Worm (Caenorhabditis elegans) whole organism, young adult: ENCODE measurements around the gene F26G1.3.

ENCODE experiments used
- B0035.1 ChIP-seq: sonication (generic microtip); optimal IDR thresholded peaks from 2 replicates; lab custom pipeline; 2016; ENCODE audit warnings: missing genetic modification characterization, mild to moderate bottlenecking, missing compliant biosample characterization, missing genotype, missing genetic modification reagents
- D2030.7 ChIP-seq: fragments of 200-800 bp; sonication (Bioruptor generic); IDR thresholded peaks from 2 replicates; pipeline ENCODE4 v1.3.6; 2022; ENCODE audit warnings: missing genetic modification reagents, missing genetic modification characterization, missing compliant biosample characterization
- F49E8.2 ChIP-seq: sonication (generic microtip); optimal IDR thresholded peaks from 3 replicates; lab custom pipeline; 2017; ENCODE audit warnings: missing genetic modification characterization, mild to moderate bottlenecking, missing compliant biosample characterization, antibody characterized with exemption, moderate library complexity; ENCODE audit not compliant: insufficient read depth
- F57C9.4 ChIP-seq: sonication (generic microtip); optimal IDR thresholded peaks from 2 replicates; lab custom pipeline; 2017; ENCODE audit warnings: mild to moderate bottlenecking, missing genetic modification characterization, missing compliant biosample characterization
- K11D2.4 ChIP-seq: fragments of 200-800 bp; sonication (Bioruptor generic); IDR thresholded peaks from 2 replicates; pipeline ENCODE4 v1.3.6; 2022; ENCODE audit warnings: missing genetic modification reagents, missing genetic modification characterization, missing compliant biosample characterization
- T26A5.8 ChIP-seq: sonication (generic microtip); optimal IDR thresholded peaks from 2 replicates; lab custom pipeline; 2016; ENCODE audit warnings: missing genetic modification characterization, missing compliant biosample characterization
- aptf-2 ChIP-seq: fragments of 200-800 bp; sonication (Bioruptor generic); conservative IDR thresholded peaks from 2 replicates; pipeline ENCODE4 v1.3.6; 2022; ENCODE audit warnings: missing genetic modification reagents, missing genetic modification characterization, missing compliant biosample characterization
- athp-1 ChIP-seq: sonication (generic microtip); optimal IDR thresholded peaks from 2 replicates; lab custom pipeline; 2017; ENCODE audit warnings: mild to moderate bottlenecking, missing genetic modification characterization, missing compliant biosample characterization
- attf-5 ChIP-seq: fragments of 200-800 bp; sonication (Bioruptor generic); optimal IDR thresholded peaks from 2 replicates; lab custom pipeline; 2018; ENCODE audit warnings: mild to moderate bottlenecking, missing genetic modification characterization, missing compliant biosample characterization
- bed-1 ChIP-seq: fragments of 200-800 bp; sonication (Bioruptor generic); IDR thresholded peaks from 2 replicates; pipeline ENCODE4 v1.3.6; 2022; ENCODE audit warnings: missing genetic modification reagents, missing genetic modification characterization, missing compliant biosample characterization
- ccch-3 ChIP-seq: fragments of 200-800 bp; sonication (Bioruptor generic); optimal IDR thresholded peaks from 2 replicates; lab custom pipeline; 2018; ENCODE audit warnings: mild to moderate bottlenecking, missing genetic modification characterization, missing compliant biosample characterization
- cebp-1 ChIP-seq, 2 experiments: fragments of 200-800 bp in 1 of 2; sonication (Bioruptor generic) in 1 of 2; sonication (generic microtip) in 1 of 2; IDR thresholded peaks in 1 of 2; optimal IDR thresholded peaks in 1 of 2; 2 replicates each; pipeline versions ENCODE4 v1.3.6 to Lab custom; 2017 to 2022; ENCODE audit warnings: missing compliant biosample characterization in 2 of 2, missing genetic modification characterization in 2 of 2, mild to moderate bottlenecking in 1 of 2, missing genetic modification reagents in 1 of 2, moderate library complexity in 1 of 2
- ceh-27 ChIP-seq: fragments of 200-800 bp; sonication (Bioruptor generic); optimal IDR thresholded peaks from 2 replicates; lab custom pipeline; 2018; ENCODE audit warnings: mild to moderate bottlenecking, missing genetic modification characterization, moderate library complexity, missing compliant biosample characterization
- chd-7 ChIP-seq: sonication (generic microtip); optimal IDR thresholded peaks from 2 replicates; lab custom pipeline; 2016; ENCODE audit warnings: mild to moderate bottlenecking, missing genetic modification characterization, moderate library complexity, missing compliant biosample characterization
- die-1 ChIP-seq: sonication (generic microtip); optimal IDR thresholded peaks from 2 replicates; lab custom pipeline; 2016; ENCODE audit warnings: missing genotype, mild to moderate bottlenecking, missing genetic modification characterization, missing compliant biosample characterization
- dox-1 ChIP-seq: fragments of 200-800 bp; sonication (Bioruptor generic); IDR thresholded peaks from 2 replicates; pipeline ENCODE4 v1.3.6; 2022; ENCODE audit warnings: missing genetic modification reagents, missing genetic modification characterization, missing compliant biosample characterization
- efl-1 ChIP-seq: fragments of 150-350 bp; optimal IDR thresholded peaks from 2 replicates; lab custom pipeline; 2014; ENCODE audit warnings: missing biosample characterization, missing genetic modification reagents, missing genetic modification characterization
- fkh-3 ChIP-seq: sonication (generic microtip); optimal IDR thresholded peaks from 2 replicates; lab custom pipeline; 2016; ENCODE audit warnings: mild to moderate bottlenecking, missing genetic modification characterization, missing compliant biosample characterization
- gei-17 ChIP-seq: fragments of 200-800 bp; sonication (Bioruptor generic); optimal IDR thresholded peaks from 2 replicates; lab custom pipeline; 2018; ENCODE audit warnings: mild to moderate bottlenecking, missing genetic modification characterization, missing compliant biosample characterization
- hlh-26 ChIP-seq: fragments of 200-800 bp; sonication (Bioruptor generic); conservative IDR thresholded peaks from 2 replicates; pipeline ENCODE4 v1.3.6; 2022; ENCODE audit warnings: missing genetic modification reagents, missing genetic modification characterization, missing compliant biosample characterization
- hrde-1 ChIP-seq: sonication (generic microtip); optimal IDR thresholded peaks from 2 replicates; lab custom pipeline; 2016; ENCODE audit warnings: missing genetic modification characterization, mild to moderate bottlenecking, missing compliant biosample characterization, moderate library complexity, missing genotype, missing genetic modification reagents, borderline replicate concordance
- lag-1 ChIP-seq: fragments of 200-800 bp; sonication (Bioruptor generic); IDR thresholded peaks from 2 replicates; pipeline ENCODE4 v1.3.6; 2022; ENCODE audit warnings: missing genetic modification reagents, missing genetic modification characterization, missing compliant biosample characterization
- let-526 ChIP-seq: fragments of 200-800 bp; sonication (Bioruptor generic); IDR thresholded peaks from 2 replicates; pipeline ENCODE4 v1.3.6; 2022; ENCODE audit warnings: missing genetic modification reagents, missing genetic modification characterization, missing compliant biosample characterization
- madf-6 ChIP-seq: fragments of 200-800 bp; sonication (Bioruptor generic); IDR thresholded peaks from 2 replicates; pipeline ENCODE4 v1.3.6; 2022; ENCODE audit warnings: missing genetic modification reagents, missing genetic modification characterization, missing compliant biosample characterization
- mel-28 ChIP-seq: sonication (generic microtip); optimal IDR thresholded peaks from 2 replicates; lab custom pipeline; 2016; ENCODE audit warnings: borderline replicate concordance, mild to moderate bottlenecking, missing genetic modification characterization, missing compliant biosample characterization
- nfya-1 ChIP-seq: sonication (generic microtip); optimal IDR thresholded peaks from 2 replicates; lab custom pipeline; 2017; ENCODE audit warnings: antibody characterized with exemption, missing compliant biosample characterization, missing genetic modification characterization, borderline replicate concordance; ENCODE audit not compliant: insufficient read depth
- nfyb-1 ChIP-seq: fragments of 200-800 bp; sonication (Bioruptor generic); IDR thresholded peaks from 2 replicates; pipeline ENCODE4 v1.3.6; 2022; ENCODE audit warnings: missing genetic modification reagents, missing genetic modification characterization, missing compliant biosample characterization
- nhr-80 ChIP-seq: sonication (generic microtip); optimal IDR thresholded peaks from 2 replicates; lab custom pipeline; 2016; ENCODE audit warnings: missing genetic modification characterization, missing compliant biosample characterization
- pbrm-1 ChIP-seq: fragments of 200-800 bp; sonication (Bioruptor generic); IDR thresholded peaks from 2 replicates; pipeline ENCODE4 v1.3.6; 2022; ENCODE audit warnings: missing genetic modification reagents, missing genetic modification characterization, missing compliant biosample characterization
- sea-2 ChIP-seq: fragments of 200-800 bp; sonication (Bioruptor generic); IDR thresholded peaks from 2 replicates; pipeline ENCODE4 v1.3.6; 2022; ENCODE audit warnings: missing genetic modification characterization, missing compliant biosample characterization
- snpc-1.3 ChIP-seq: sonication (generic microtip); optimal IDR thresholded peaks from 2 replicates; lab custom pipeline; 2017; ENCODE audit warnings: missing genetic modification characterization, mild to moderate bottlenecking, missing compliant biosample characterization, antibody characterized with exemption, moderate library complexity, missing genotype, missing genetic modification reagents; ENCODE audit not compliant: insufficient read depth
- somi-1 ChIP-seq: fragments of 200-800 bp; sonication (Bioruptor generic); optimal IDR thresholded peaks from 2 replicates; lab custom pipeline; 2018; ENCODE audit warnings: mild to moderate bottlenecking, missing genetic modification characterization, missing compliant biosample characterization
- sptf-2 ChIP-seq: fragments of 200-800 bp; sonication (Bioruptor generic); optimal IDR thresholded peaks from 2 replicates; lab custom pipeline; 2018; ENCODE audit warnings: mild to moderate bottlenecking, missing genetic modification characterization, missing compliant biosample characterization
- tbx-9 ChIP-seq: sonication (generic microtip); optimal IDR thresholded peaks from 2 replicates; lab custom pipeline; 2016; ENCODE audit warnings: borderline replicate concordance, missing genetic modification characterization, inconsistent platforms, missing compliant biosample characterization
- unc-62 ChIP-seq: fragments of 150-350 bp; optimal IDR thresholded peaks from 2 replicates; lab custom pipeline; 2014; ENCODE audit warnings: missing biosample characterization, missing genetic modification reagents, missing genetic modification characterization
- zim-3 ChIP-seq: sonication (generic microtip); optimal IDR thresholded peaks from 2 replicates; lab custom pipeline; 2017; ENCODE audit warnings: mild to moderate bottlenecking, missing genetic modification characterization, moderate library complexity, missing compliant biosample characterization
- ztf-18 ChIP-seq: sonication (generic microtip); optimal IDR thresholded peaks from 2 replicates; lab custom pipeline; 2016; ENCODE audit warnings: missing genotype, mild to moderate bottlenecking, missing genetic modification characterization, missing compliant biosample characterization

Gene F26G1.3

ce11 chrII:4776933-4777332 lies 18.4 kb downstream of the F26G1.3 start, which contains the start of gene F26G1.11:
Gene F26G1.11 (plus strand): TSS chrII:4777137.
- TF ChIP-seq nhr-80 (tag; lab: Kevin White, UChicago) (peak; percentile 38), nfyb-1 (GFP tag; lab: Robert Waterston, UW) (no peak)

- TF ChIP-seq nhr-80 (tag; lab: Kevin White, UChicago) (no peak), tbx-9 (tag; lab: Kevin White, UChicago) (no peak), zim-3 (tag; lab: Kevin White, UChicago) (no peak)
These were observed 21.2 kb downstream of the F26G1.3 start for ce11 chrII:4779753-4780152.

ce11 chrII:4784436-4784835 lies 25.9 kb downstream of the F26G1.3 start, which contains the start of gene nep-12:
Gene nep-12 (minus strand): TSS chrII:4784536.
- TF ChIP-seq B0035.1 (tag; lab: Kevin White, UChicago), result no peak
- TF ChIP-seq K11D2.4 (GFP tag; lab: Robert Waterston, UW), result no peak
- no peak for TF ChIP-seq F57C9.4
- no peak for TF ChIP-seq nfya-1 (tag; lab: Kevin White, UChicago)
- no peak for TF ChIP-seq madf-6
- no peak for TF ChIP-seq chd-7
- TF ChIP-seq nhr-80 (tag; lab: Kevin White, UChicago), result no peak
- no peak for TF ChIP-seq athp-1 (tag; lab: Kevin White, UChicago)
- no peak for TF ChIP-seq efl-1
- no peak for TF ChIP-seq ztf-18
- TF ChIP-seq unc-62 (GFP tag; lab: Kevin White, UChicago), result no peak
- no peak for TF ChIP-seq snpc-1.3 (tag; lab: Kevin White, UChicago)
- no peak for TF ChIP-seq mel-28 (tag; lab: Kevin White, UChicago)
- no peak for TF ChIP-seq aptf-2 (GFP tag; lab: Robert Waterston, UW)
- TF ChIP-seq bed-1 (GFP tag; lab: Robert Waterston, UW), result no peak
- TF ChIP-seq fkh-3 (tag; lab: Kevin White, UChicago), result no peak

ce11 chrII:4786181-4786580 lies 27.6 kb downstream of the F26G1.3 start, which contains the start of gene msp-3:
Gene msp-3 (minus strand): TSS chrII:4786281.
- no peak for TF ChIP-seq die-1 (tag; lab: Kevin White, UChicago)
- no peak for TF ChIP-seq hlh-26 (GFP tag; lab: Robert Waterston, UW)
- no peak for TF ChIP-seq cebp-1 (GFP tag; IDR thresholded peaks at IDR 0.05; lab: Robert Waterston, UW)
- no peak for TF ChIP-seq cebp-1 (tag; optimal IDR thresholded peaks at IDR 0.05; lab: Kevin White, UChicago)
- TF ChIP-seq T26A5.8, result no peak
- TF ChIP-seq somi-1 (GFP tag; lab: Kevin White, UChicago), result no peak
- no peak for TF ChIP-seq sptf-2
- no peak for TF ChIP-seq ceh-27 (GFP tag; lab: Kevin White, UChicago)
- no peak for TF ChIP-seq attf-5
- TF ChIP-seq D2030.7 (GFP tag; lab: Robert Waterston, UW), result no peak
- TF ChIP-seq dox-1, result no peak
- TF ChIP-seq sea-2 (GFP tag; lab: Robert Waterston, UW), result no peak
- TF ChIP-seq lag-1 (GFP tag; lab: Robert Waterston, UW), result no peak
- TF ChIP-seq pbrm-1 (GFP tag; lab: Robert Waterston, UW), result no peak
- TF ChIP-seq gei-17, result no peak
- TF ChIP-seq hrde-1 (tag; lab: Kevin White, UChicago), result no peak
- TF ChIP-seq F49E8.2 (tag; lab: Kevin White, UChicago), result no peak
- no peak for TF ChIP-seq ccch-3 (GFP tag; lab: Kevin White, UChicago)
- TF ChIP-seq let-526 (GFP tag; lab: Robert Waterston, UW), result no peak
